Fruit fly (Drosophila melanogaster): ENCODE measurements around the gene Serinc.
A peak's percentile ranks its signal among the peaks of the same experiment; 100 is the strongest.

Serinc gene

dm6 chr3L:16463846-16464245, 51.3 kb downstream of the Serinc start (continued):
- TF ChIP-seq pan (optimal IDR thresholded peaks at IDR 0.05) (no peak), pan (GFP tag; optimal IDR thresholded peaks at IDR 0.05 in 1 of 2, IDR thresholded peaks at IDR 0.05 in 1 of 2) (no peak), CG14014 (GFP tag; IDR thresholded peaks at IDR 0.05) (no peak), wek (GFP tag; optimal IDR thresholded peaks at IDR 0.05) (no peak), gsb-n (tag; optimal IDR thresholded peaks at IDR 0.05) (no peak), disco-r (GFP tag; optimal IDR thresholded peaks at IDR 0.05) (no peak), CG2678 (tag; optimal IDR thresholded peaks at IDR 0.05) (peak; percentile 12), HLH54F (GFP tag; optimal IDR thresholded peaks at IDR 0.05) (no peak), ap (GFP tag; IDR thresholded peaks at IDR 0.05) (no peak), CG9932 (GFP tag; IDR thresholded peaks at IDR 0.05) (no peak), CG3281 (GFP tag; optimal IDR thresholded peaks at IDR 0.05) (no peak), D (optimal IDR thresholded peaks at IDR 0.05) (no peak), D (GFP tag; optimal IDR thresholded peaks at IDR 0.05) (peak; percentile 6), CG10979 (tag; optimal IDR thresholded peaks at IDR 0.05) (peak; percentile 28), CG3838 (GFP tag; optimal IDR thresholded peaks at IDR 0.05) (no peak), sqz (GFP tag; optimal IDR thresholded peaks at IDR 0.05) (no peak), CG14667 (GFP tag; IDR thresholded peaks at IDR 0.05) (no peak), kni (GFP tag; optimal IDR thresholded peaks at IDR 0.05) (no peak), CG3726 (GFP tag; IDR thresholded peaks at IDR 0.05) (no peak), H15 (GFP tag; IDR thresholded peaks at IDR 0.05) (no peak), CG1529 (GFP tag; optimal IDR thresholded peaks at IDR 0.05) (no peak), Deaf1 (tag; optimal IDR thresholded peaks at IDR 0.05) (no peak), CG33557 (GFP tag; optimal IDR thresholded peaks at IDR 0.05) (no peak), Taf1 (GFP tag; IDR thresholded peaks at IDR 0.05) (no peak), CG7357 (GFP tag; IDR thresholded peaks at IDR 0.05) (no peak), Drgx (GFP tag; IDR thresholded peaks at IDR 0.05) (0 out of 2 replicates have a peak, but pooled peaks have one; percentile 21), dimm (GFP tag; IDR thresholded peaks at IDR 0.05) (no peak), bowl (GFP tag; IDR thresholded peaks at IDR 0.05) (no peak), lov (optimal IDR thresholded peaks at IDR 0.05) (no peak), lov (GFP tag; IDR thresholded peaks at IDR 0.05) (no peak), CG3847 (GFP tag; IDR thresholded peaks at IDR 0.05) (no peak), Sox100B (GFP tag; optimal IDR thresholded peaks at IDR 0.05) (peak; percentile 27), az2 (GFP tag; optimal IDR thresholded peaks at IDR 0.05) (peak; percentile 1), Xbp1 (GFP tag; optimal IDR thresholded peaks at IDR 0.05) (no peak), nmo (GFP tag; optimal IDR thresholded peaks at IDR 0.05) (peak; percentile 22), Dek (tag; optimal IDR thresholded peaks at IDR 0.05) (no peak), ac (GFP tag; optimal IDR thresholded peaks at IDR 0.05) (no peak), seq (GFP tag; IDR thresholded peaks at IDR 0.05) (no peak), Ets65A (GFP tag) (no peak), Atf6 (GFP tag; IDR thresholded peaks at IDR 0.05) (no peak), YL-1 (GFP tag; optimal IDR thresholded peaks at IDR 0.05) (no peak), CG18262 (tag; optimal IDR thresholded peaks at IDR 0.05) (peak; percentile 32), dmrt99B (tag; optimal IDR thresholded peaks at IDR 0.05) (peak; percentile 2), Bteb2 (GFP tag; optimal IDR thresholded peaks at IDR 0.05) (no peak), CG13775 (GFP tag; optimal IDR thresholded peaks at IDR 0.05) (no peak), Nf-YC (tag; optimal IDR thresholded peaks at IDR 0.05) (no peak), CG7987 (GFP tag; optimal IDR thresholded peaks at IDR 0.05) (no peak), CG7963 (GFP tag; IDR thresholded peaks at IDR 0.05; ENCODE audit: partially characterized antibody) (no peak), bsh (GFP tag; optimal IDR thresholded peaks at IDR 0.05) (peak in 1 of 2 experiments; percentile 51), CG17385 (GFP tag; optimal IDR thresholded peaks at IDR 0.05) (no peak), CG6689 (GFP tag; IDR thresholded peaks at IDR 0.05) (0 out of 2 replicates have a peak, but pooled peaks have one; percentile 20), kah (GFP tag; optimal IDR thresholded peaks at IDR 0.05) (no peak), CG2202 (tag; optimal IDR thresholded peaks at IDR 0.05) (no peak)

All from whole organism, embryonic.